Worm (Caenorhabditis elegans) whole organism, midembryonic: ENCODE results near the gene gad-2.
"Not testable (repeated sequence)": the region's sequence is repeated elsewhere in the genome, so short reads cannot be mapped to it uniquely, and the experiment has no call there.

Source experiments
- T22C8.4 ChIP-seq: fragments of 200-800 bp; sonication (Bioruptor generic); IDR thresholded peaks from 2 replicates; pipeline ENCODE4 v1.3.6; 2022; ENCODE audit warnings: missing genetic modification characterization, missing compliant biosample characterization
- cog-1 ChIP-seq: sonication (generic microtip); optimal IDR thresholded peaks from 2 replicates; lab custom pipeline; 2016; ENCODE audit warnings: missing genetic modification characterization, missing compliant biosample characterization
- flt-1 ChIP-seq: fragments of 200-800 bp; sonication (Bioruptor generic); IDR thresholded peaks from 2 replicates; pipeline ENCODE4 v1.3.6; 2022; ENCODE audit warnings: missing genetic modification characterization, missing compliant biosample characterization
- klf-2 ChIP-seq: fragments of 200-800 bp; sonication (Bioruptor generic); conservative IDR thresholded peaks from 2 replicates; pipeline ENCODE4 v1.3.6; 2022; ENCODE audit warnings: missing genetic modification reagents, missing genetic modification characterization, missing compliant biosample characterization
- med-1 ChIP-seq: sonication (generic microtip); optimal IDR thresholded peaks from 2 replicates; lab custom pipeline; 2017; ENCODE audit warnings: missing genetic modification characterization, mild to moderate bottlenecking, missing compliant biosample characterization, antibody characterized with exemption, missing genetic modification reagents; ENCODE audit not compliant: insufficient read depth
- ref-1 ChIP-seq: fragments of 200-800 bp; sonication (Bioruptor generic); conservative IDR thresholded peaks from 2 replicates; pipeline ENCODE4 v1.3.6; 2022; ENCODE audit warnings: missing genetic modification reagents, missing genetic modification characterization, missing compliant biosample characterization
- tab-1 ChIP-seq: fragments of 200-800 bp; sonication (Bioruptor generic); IDR thresholded peaks from 2 replicates; pipeline ENCODE4 v1.3.6; 2022; ENCODE audit warnings: missing genetic modification characterization, missing compliant biosample characterization
- ztf-23 ChIP-seq: fragments of 200-800 bp; sonication (Bioruptor generic); IDR thresholded peaks from 2 replicates; pipeline ENCODE4 v1.3.6; 2022; ENCODE audit warnings: missing genetic modification reagents, missing genetic modification characterization, missing compliant biosample characterization
- ztf-29 ChIP-seq: fragments of 200-800 bp; sonication (Bioruptor generic); IDR thresholded peaks from 2 replicates; pipeline ENCODE4 v1.3.6; 2022; ENCODE audit warnings: missing genetic modification reagents, missing genetic modification characterization, missing compliant biosample characterization

Gene gad-2

DNA sequence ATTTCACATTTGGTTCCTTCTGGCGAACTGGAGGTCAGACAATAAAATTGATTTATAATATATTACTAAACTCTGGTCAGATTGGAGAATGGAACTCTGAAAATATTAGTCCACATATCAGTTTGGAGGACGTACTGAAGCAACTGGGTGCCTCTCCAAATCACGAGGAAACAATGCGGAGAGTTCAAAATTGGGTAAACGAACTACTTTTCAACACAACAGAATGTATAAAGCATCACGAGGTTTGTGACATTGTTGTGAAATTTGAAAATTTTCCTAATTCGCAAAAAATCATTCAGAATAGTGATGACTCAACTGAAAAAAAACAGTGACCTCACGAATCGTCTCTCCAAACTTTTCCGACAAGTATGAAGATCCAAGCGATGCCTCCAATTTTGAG lies at the start of gene gad-2:
Gene gad-2, plus strand, starts transcription at position 301 of the 400 bp plus-strand sequence.
- TF ChIP-seq cog-1, result no peak
- TF ChIP-seq klf-2 (GFP tag; lab: Robert Waterston, UW), result no peak
- TF ChIP-seq tab-1 (GFP tag; lab: Robert Waterston, UW), result no peak
- no peak for TF ChIP-seq ztf-29 (GFP tag; lab: Robert Waterston, UW)
- TF ChIP-seq ref-1 (GFP tag; lab: Robert Waterston, UW), result no peak
- TF ChIP-seq ztf-23 (GFP tag; lab: Robert Waterston, UW), result no peak

DNA sequence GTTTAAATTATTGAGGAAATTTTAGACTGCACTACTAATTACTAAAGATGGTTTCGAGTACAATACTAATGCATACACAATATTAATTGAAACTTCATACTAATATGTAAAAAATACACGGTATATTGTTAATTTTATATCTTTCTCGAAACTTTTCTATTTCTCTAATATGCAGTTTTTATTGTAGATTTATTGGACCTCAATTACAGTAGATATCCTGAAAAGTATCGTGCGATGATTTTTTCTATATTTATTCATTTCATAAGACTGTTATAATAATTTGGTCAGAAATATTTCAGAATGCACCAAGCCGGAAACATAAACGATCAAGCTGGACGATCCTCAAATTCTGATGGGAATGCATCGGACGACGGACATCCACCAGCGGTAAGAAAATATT lies 49.5 kb upstream of the gad-2 start, which contains the start of gene C07D8.5:
Gene C07D8.5, plus strand, starts transcription at position 301 of the 400 bp plus-strand sequence.
- TF ChIP-seq ref-1 (GFP tag; lab: Robert Waterston, UW), result no peak
- TF ChIP-seq flt-1 (GFP tag; lab: Robert Waterston, UW), result no peak
- no peak for TF ChIP-seq cog-1
- no peak for TF ChIP-seq T22C8.4
- no peak for TF ChIP-seq ztf-29 (GFP tag; lab: Robert Waterston, UW)
- no peak for TF ChIP-seq tab-1 (GFP tag; lab: Robert Waterston, UW)
- TF ChIP-seq ztf-23 (GFP tag; lab: Robert Waterston, UW), result no peak
- no peak for TF ChIP-seq med-1 (GFP tag; lab: Kevin White, UChicago)
- no peak for TF ChIP-seq klf-2 (GFP tag; lab: Robert Waterston, UW)

DNA sequence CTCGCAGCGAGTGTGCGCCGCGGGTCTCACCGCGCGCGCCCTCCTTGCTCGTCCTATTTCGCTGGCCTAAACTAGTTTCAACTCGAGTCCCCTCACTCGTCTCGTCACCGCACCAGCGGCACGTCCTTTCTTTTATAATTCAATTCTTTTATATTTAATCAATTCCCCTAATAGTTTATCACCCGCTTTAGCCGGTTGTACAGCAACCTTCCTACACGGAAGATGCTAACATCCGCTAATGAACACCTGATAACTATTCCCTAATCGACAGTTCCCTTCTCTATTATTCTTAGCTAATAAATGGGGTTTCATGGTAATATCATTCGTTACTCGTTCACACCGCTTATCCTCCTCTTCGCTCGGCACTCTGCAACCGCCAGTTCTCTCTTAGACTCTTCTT lies 28.0 kb upstream of the gad-2 start, which contains the start of gene C56G3.2:
Gene C56G3.2, plus strand, starts transcription at position 301 of the 400 bp plus-strand sequence.
- not testable (repeated sequence) for TF ChIP-seq ztf-29 (GFP tag; lab: Robert Waterston, UW); ref-1 (GFP tag; lab: Robert Waterston, UW); cog-1

DNA sequence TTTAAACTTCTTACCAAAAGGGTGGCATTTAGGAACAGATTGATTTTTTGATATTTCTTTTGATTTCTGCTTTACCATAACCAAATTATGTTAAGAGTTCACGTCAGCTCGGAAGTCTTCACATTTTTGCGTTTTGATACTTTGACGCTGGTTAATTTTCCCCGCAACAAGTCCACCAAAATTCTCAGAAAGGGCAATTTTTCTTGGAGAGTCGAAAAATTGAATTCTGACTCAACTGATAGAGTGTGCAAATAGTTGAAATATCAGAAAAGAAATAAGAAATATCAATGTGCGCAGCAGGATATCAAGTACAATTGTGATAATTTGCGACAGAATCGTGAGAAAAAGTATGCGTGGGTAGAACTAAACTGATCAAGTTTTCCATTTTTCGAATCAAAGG lies 23.5 kb upstream of the gad-2 start:
- TF ChIP-seq med-1 (GFP tag; lab: Kevin White, UChicago), result no peak
- no peak for TF ChIP-seq tab-1 (GFP tag; lab: Robert Waterston, UW)
- TF ChIP-seq ref-1 (GFP tag; lab: Robert Waterston, UW), result no peak
- TF ChIP-seq flt-1 (GFP tag; lab: Robert Waterston, UW), result no peak
- no peak for TF ChIP-seq klf-2 (GFP tag; lab: Robert Waterston, UW)
- no peak for TF ChIP-seq ztf-29 (GFP tag; lab: Robert Waterston, UW)
- no peak for TF ChIP-seq T22C8.4
- no peak for TF ChIP-seq cog-1
- TF ChIP-seq ztf-23 (GFP tag; lab: Robert Waterston, UW), result no peak

DNA sequence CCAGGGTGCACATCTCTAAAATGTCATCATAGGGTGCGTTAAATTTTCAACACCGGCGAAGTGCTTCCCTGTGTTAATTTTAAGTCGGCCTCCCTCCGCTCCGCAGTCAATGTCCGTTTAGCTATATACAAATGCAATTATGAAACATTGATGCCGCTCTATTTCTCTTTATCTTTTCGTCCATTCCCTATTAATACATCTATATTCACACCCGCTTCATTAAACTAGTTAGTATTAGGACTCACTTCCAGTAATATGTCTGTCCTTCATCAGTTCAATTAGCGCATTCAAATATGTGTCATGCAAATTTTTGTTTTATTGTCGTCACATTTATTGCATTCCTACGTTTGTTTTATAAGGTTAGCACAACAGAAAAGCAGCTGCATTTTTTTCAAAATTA lies 21.3 kb upstream of the gad-2 start:
- no peak for TF ChIP-seq klf-2 (GFP tag; lab: Robert Waterston, UW)
- TF ChIP-seq ztf-23 (GFP tag; lab: Robert Waterston, UW), result no peak
- TF ChIP-seq med-1 (GFP tag; lab: Kevin White, UChicago), result no peak
- no peak for TF ChIP-seq ref-1 (GFP tag; lab: Robert Waterston, UW)
- no peak for TF ChIP-seq tab-1 (GFP tag; lab: Robert Waterston, UW)
- TF ChIP-seq T22C8.4, result no peak
- TF ChIP-seq cog-1, result no peak

DNA sequence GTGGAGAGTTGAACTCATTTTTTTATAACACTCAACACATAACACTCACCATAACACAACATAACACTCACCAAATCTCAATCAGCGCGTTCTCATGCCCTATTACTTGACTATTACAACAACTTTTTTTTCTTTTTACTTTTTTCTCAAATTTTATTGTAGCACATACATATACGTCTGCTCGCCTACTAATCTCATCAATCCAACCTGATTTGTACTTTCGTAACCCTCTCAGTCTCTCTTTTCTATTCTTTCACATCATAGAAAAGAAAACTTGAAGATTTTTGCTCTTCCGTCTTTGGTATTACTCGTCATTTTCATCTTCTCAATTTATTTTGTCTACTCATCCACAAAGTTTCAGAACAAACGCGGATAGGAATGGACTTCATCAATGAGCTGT lies 16.3 kb upstream of the gad-2 start, which contains the start of gene npr-8:
Gene npr-8, plus strand, starts transcription at position 362 of the 400 bp plus-strand sequence.
- TF ChIP-seq med-1 (GFP tag; lab: Kevin White, UChicago) (no peak), T22C8.4 (no peak), ztf-29 (GFP tag; lab: Robert Waterston, UW) (no peak), klf-2 (GFP tag; lab: Robert Waterston, UW) (no peak), ref-1 (GFP tag; lab: Robert Waterston, UW) (no peak)

DNA sequence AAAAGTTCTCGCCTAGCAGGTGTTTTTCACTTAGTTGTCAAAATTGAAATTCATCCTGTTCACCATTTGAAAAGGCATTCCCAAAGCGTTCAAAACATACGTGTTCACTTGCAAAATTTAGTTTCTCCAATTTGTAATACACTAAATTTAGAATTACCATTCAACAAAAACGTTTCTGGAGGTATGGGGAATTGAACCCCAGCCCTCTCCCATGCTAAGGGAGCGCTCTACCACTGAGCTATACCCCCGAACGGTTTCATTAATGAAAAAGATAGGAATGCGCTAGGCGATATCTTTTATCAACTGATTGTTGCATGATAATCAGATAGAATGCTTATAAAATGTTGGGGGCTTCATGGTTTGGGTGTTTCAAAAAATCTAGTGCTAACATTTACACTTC lies 14.7 kb upstream of the gad-2 start:
- TF ChIP-seq med-1 (GFP tag; lab: Kevin White, UChicago), result no peak
- no peak for TF ChIP-seq flt-1 (GFP tag; lab: Robert Waterston, UW)
- no peak for TF ChIP-seq cog-1
- TF ChIP-seq klf-2 (GFP tag; lab: Robert Waterston, UW), result no peak
- no peak for TF ChIP-seq ztf-23 (GFP tag; lab: Robert Waterston, UW)
- no peak for TF ChIP-seq tab-1 (GFP tag; lab: Robert Waterston, UW)
- TF ChIP-seq ztf-29 (GFP tag; lab: Robert Waterston, UW), result no peak

DNA sequence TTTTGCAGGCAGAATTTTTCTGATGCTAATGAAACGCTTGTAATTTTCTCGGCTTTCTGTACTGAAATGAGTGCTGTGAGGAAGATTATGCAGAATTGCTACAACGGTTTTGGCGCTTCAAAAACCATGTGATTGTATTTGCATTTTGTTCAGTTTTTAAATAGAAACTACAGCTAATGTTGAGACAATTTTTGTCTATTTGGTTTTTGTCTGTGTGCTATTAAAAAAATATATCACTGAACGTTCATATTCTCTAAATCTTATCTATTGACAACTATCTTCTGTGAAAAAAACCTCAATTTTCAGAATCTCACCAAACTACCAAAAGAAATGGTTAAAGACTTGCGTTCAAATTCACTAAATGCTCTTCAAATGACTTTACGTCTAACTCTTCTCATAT lies 3.0 kb upstream of the gad-2 start, which contains the start of gene C10A4.6:
Gene C10A4.6, plus strand, starts transcription at position 301 of the 400 bp plus-strand sequence.
- TF ChIP-seq ztf-29 (GFP tag; lab: Robert Waterston, UW), result no peak
- TF ChIP-seq ref-1 (GFP tag; lab: Robert Waterston, UW), result no peak
- no peak for TF ChIP-seq ztf-23 (GFP tag; lab: Robert Waterston, UW)
- no peak for TF ChIP-seq tab-1 (GFP tag; lab: Robert Waterston, UW)
- TF ChIP-seq med-1 (GFP tag; lab: Kevin White, UChicago), result no peak
- no peak for TF ChIP-seq T22C8.4
- no peak for TF ChIP-seq cog-1
- TF ChIP-seq klf-2 (GFP tag; lab: Robert Waterston, UW), result no peak
- no peak for TF ChIP-seq flt-1 (GFP tag; lab: Robert Waterston, UW)

DNA sequence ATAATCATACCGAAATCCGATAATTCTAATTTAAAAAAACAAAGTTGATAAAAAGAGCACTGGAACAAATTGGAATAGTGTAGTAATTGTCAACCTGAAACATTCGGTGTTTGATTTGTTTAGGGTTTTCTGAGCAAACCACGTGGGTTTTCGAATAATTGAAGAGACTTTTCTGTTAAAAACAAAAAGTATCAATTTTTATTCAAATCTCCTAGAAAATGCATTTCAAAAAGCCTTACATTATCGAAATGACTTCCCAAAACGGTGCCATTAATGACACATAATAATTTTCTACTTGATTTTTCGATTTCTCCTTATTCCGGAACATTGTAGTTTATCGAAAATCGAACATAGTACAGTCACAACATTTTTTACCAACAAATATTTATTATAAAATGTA lies 4.7 kb downstream of the gad-2 start, which contains the start of gene C10A4.13:
Gene C10A4.13, minus strand, starts transcription at position 101 of the 400 bp plus-strand sequence.
- TF ChIP-seq med-1 (GFP tag; lab: Kevin White, UChicago) (no peak), ref-1 (GFP tag; lab: Robert Waterston, UW) (no peak), klf-2 (GFP tag; lab: Robert Waterston, UW) (no peak), T22C8.4 (no peak), tab-1 (GFP tag; lab: Robert Waterston, UW) (no peak), flt-1 (GFP tag; lab: Robert Waterston, UW) (no peak)

DNA sequence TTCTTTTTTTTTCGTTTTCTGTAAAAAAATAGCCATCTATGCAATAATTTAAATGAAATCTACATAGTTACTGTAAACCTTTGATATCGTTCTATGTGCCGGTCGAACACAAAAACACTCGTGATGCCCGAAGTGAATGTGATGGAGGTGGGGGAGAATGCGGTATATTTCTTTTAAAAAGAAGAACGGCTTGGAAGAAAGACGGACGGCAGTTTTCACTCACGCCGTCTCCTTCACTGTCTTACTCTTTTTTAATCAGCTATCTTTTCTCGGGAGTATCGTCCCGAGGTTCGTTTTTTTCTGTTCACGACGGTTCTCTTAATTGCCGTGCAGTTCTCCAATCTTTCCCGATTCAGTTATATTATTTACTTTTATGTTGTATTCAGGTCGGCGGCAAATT lies 5.3 kb downstream of the gad-2 start, which contains the start of gene C10A4.10:
Gene C10A4.10, plus strand, starts transcription at position 301 of the 400 bp plus-strand sequence.
- TF ChIP-seq ztf-23 (GFP tag; lab: Robert Waterston, UW) (no peak), cog-1 (no peak), T22C8.4 (no peak), flt-1 (GFP tag; lab: Robert Waterston, UW) (no peak), klf-2 (GFP tag; lab: Robert Waterston, UW) (no peak), ztf-29 (GFP tag; lab: Robert Waterston, UW) (no peak), tab-1 (GFP tag; lab: Robert Waterston, UW) (no peak), ref-1 (GFP tag; lab: Robert Waterston, UW) (no peak), med-1 (GFP tag; lab: Kevin White, UChicago) (no peak)
